Worm (Caenorhabditis elegans): Measurements from ENCODE around the gene mttu-1.

- TF ChIP-seq ceh-30 (tag; optimal IDR thresholded peaks at IDR 0.05), result no peak
- TF ChIP-seq pag-3 (tag; optimal IDR thresholded peaks at IDR 0.05; ENCODE audit: borderline replicate concordance), result no peak
- TF ChIP-seq unc-42 (tag; optimal IDR thresholded peaks at IDR 0.05), result no peak
- no peak for TF ChIP-seq eyg-1 (tag; optimal IDR thresholded peaks at IDR 0.05)
- TF ChIP-seq ceh-31 (tag; optimal IDR thresholded peaks at IDR 0.05), result no peak
- no peak for TF ChIP-seq nhr-11 (tag; optimal IDR thresholded peaks at IDR 0.05)
- TF ChIP-seq npax-4 (tag; optimal IDR thresholded peaks at IDR 0.05), result no peak
- TF ChIP-seq fkh-10 (GFP tag; optimal IDR thresholded peaks at IDR 0.05), result no peak
- TF ChIP-seq C38D4.7 (GFP tag; optimal IDR thresholded peaks at IDR 0.05), result no peak
- no peak for TF ChIP-seq rnt-1 (tag; optimal IDR thresholded peaks at IDR 0.05)
- TF ChIP-seq ama-1 (optimal IDR thresholded peaks at IDR 0.05), result no peak
- no peak for TF ChIP-seq pat-9 (tag; optimal IDR thresholded peaks at IDR 0.05)
- no peak for TF ChIP-seq unc-86 (tag; optimal IDR thresholded peaks at IDR 0.05)
Observed at ce11 chrIV:11287511-11287910, 9.2 kb downstream of the mttu-1 start, which contains the start of gene F54D1.6.

Data from whole organism, late embryonic.